Fruit fly (Drosophila melanogaster): ENCODE data around the gene Lgr4.

Gene Lgr4

dm6 chrX:13228208-13228606, 39.2 kb upstream of the Lgr4 start (continued):
- TF ChIP-seq CG18619 (GFP tag; optimal IDR thresholded peaks at IDR 0.05), result no peak
- TF ChIP-seq D19B (GFP tag; optimal IDR thresholded peaks at IDR 0.05), result no peak
- no peak for TF ChIP-seq mld (GFP tag; IDR thresholded peaks at IDR 0.05; ENCODE audit: partially characterized antibody)
- no peak for TF ChIP-seq ham (GFP tag; IDR thresholded peaks at IDR 0.05)
- TF ChIP-seq CG4360 (GFP tag; IDR thresholded peaks at IDR 0.05), result no peak
- no peak for TF ChIP-seq inv (GFP tag; IDR thresholded peaks at IDR 0.05; ENCODE audit: partially characterized antibody)
- TF ChIP-seq Fer3 (tag; optimal IDR thresholded peaks at IDR 0.05), result no peak
- TF ChIP-seq zf30C (GFP tag; optimal IDR thresholded peaks at IDR 0.05), result peak; percentile 4
- TF ChIP-seq CG9727 (GFP tag; optimal IDR thresholded peaks at IDR 0.05), result no peak
- TF ChIP-seq ems (GFP tag; optimal IDR thresholded peaks at IDR 0.05), result no peak
- TF ChIP-seq CG7839 (tag; optimal IDR thresholded peaks at IDR 0.05), result peak; percentile 12
- no peak for TF ChIP-seq CTCF (GFP tag; optimal IDR thresholded peaks at IDR 0.05)
- TF ChIP-seq slp2 (GFP tag; optimal IDR thresholded peaks at IDR 0.05), result no peak
- peak; percentile 13 for TF ChIP-seq fd96Cb (tag; optimal IDR thresholded peaks at IDR 0.05)
- no peak for TF ChIP-seq Mad (GFP tag; optimal IDR thresholded peaks at IDR 0.05)
- no peak for TF ChIP-seq gcm2 (GFP tag; optimal IDR thresholded peaks at IDR 0.05)
- no peak for TF ChIP-seq Hr51 (GFP tag; optimal IDR thresholded peaks at IDR 0.05)
- no peak for TF ChIP-seq sug (tag; optimal IDR thresholded peaks at IDR 0.05)
- TF ChIP-seq sima (GFP tag; optimal IDR thresholded peaks at IDR 0.05), result no peak
- peak; percentile 39 for TF ChIP-seq Blimp-1 (GFP tag; optimal IDR thresholded peaks at IDR 0.05)
- no peak for TF ChIP-seq Bdp1 (GFP tag; optimal IDR thresholded peaks at IDR 0.05)
- no peak for TF ChIP-seq Hr3 (GFP tag; optimal IDR thresholded peaks at IDR 0.05)
- TF ChIP-seq Ada2b (GFP tag; IDR thresholded peaks at IDR 0.05), result no peak
- TF ChIP-seq CkIIα-i1 (GFP tag; IDR thresholded peaks at IDR 0.05), result no peak
- peak; percentile 14 for TF ChIP-seq CG11504 (tag; optimal IDR thresholded peaks at IDR 0.05)
- TF ChIP-seq sna (GFP tag; IDR thresholded peaks at IDR 0.05; ENCODE audit: partially characterized antibody), result no peak
- TF ChIP-seq gcm (GFP tag; optimal IDR thresholded peaks at IDR 0.05), result no peak
- TF ChIP-seq CoRest (tag; optimal IDR thresholded peaks at IDR 0.05), result peak; percentile 16
- TF ChIP-seq gt (GFP tag; IDR thresholded peaks at IDR 0.05), result no peak
- no peak for TF ChIP-seq lbe (GFP tag; optimal IDR thresholded peaks at IDR 0.05)
- TF ChIP-seq CG34376 (GFP tag; optimal IDR thresholded peaks at IDR 0.05), result no peak
- no peak for TF ChIP-seq jing (GFP tag; optimal IDR thresholded peaks at IDR 0.05)
- peak; percentile 25; the same call in 1 of the 2 replicates for TF ChIP-seq Xrp1 (GFP tag; IDR thresholded peaks at IDR 0.05)
- TF ChIP-seq CG17361 (GFP tag; IDR thresholded peaks at IDR 0.05), result peak; percentile 42; the same call in 1 of the 3 replicates
- no peak for TF ChIP-seq gce (GFP tag; IDR thresholded peaks at IDR 0.05)
- no peak for TF ChIP-seq CG13775 (GFP tag; optimal IDR thresholded peaks at IDR 0.05)
- no peak for TF ChIP-seq lilli (GFP tag; optimal IDR thresholded peaks at IDR 0.05)
- TF ChIP-seq CG1024 (GFP tag; IDR thresholded peaks at IDR 0.05), result no peak
- TF ChIP-seq CG17186 (GFP tag; optimal IDR thresholded peaks at IDR 0.05), result no peak
- TF ChIP-seq CG10959 (GFP tag; IDR thresholded peaks at IDR 0.05), result no peak
- TF ChIP-seq az2 (GFP tag; optimal IDR thresholded peaks at IDR 0.05), result no peak
- TF ChIP-seq Six4 (GFP tag; optimal IDR thresholded peaks at IDR 0.05), result no peak
- no peak for TF ChIP-seq CG33557 (GFP tag; optimal IDR thresholded peaks at IDR 0.05)
- no peak for TF ChIP-seq CG30020 (tag; optimal IDR thresholded peaks at IDR 0.05)
- TF ChIP-seq jigr1 (GFP tag; IDR thresholded peaks at IDR 0.05), result no peak
- no peak for TF ChIP-seq peb (GFP tag; IDR thresholded peaks at IDR 0.05)
- no peak for TF ChIP-seq dysf (GFP tag; IDR thresholded peaks at IDR 0.05)
- no peak for TF ChIP-seq Nf-YC (tag; optimal IDR thresholded peaks at IDR 0.05)
- TF ChIP-seq CG10209 (GFP tag; optimal IDR thresholded peaks at IDR 0.05), result no peak
- no peak for TF ChIP-seq Eip74EF (GFP tag; optimal IDR thresholded peaks at IDR 0.05)
- TF ChIP-seq grau (tag; optimal IDR thresholded peaks at IDR 0.05), result no peak
- peak; percentile 30 for TF ChIP-seq CG14710 (tag; optimal IDR thresholded peaks at IDR 0.05)

Data from whole organism, embryonic.